Worm (Caenorhabditis elegans) whole organism, midembryonic: ENCODE measurements around the gene gldi-6.

ENCODE experiments used
- cog-1 ChIP-seq: sonication (generic microtip); optimal IDR thresholded peaks from 2 replicates; lab custom pipeline; 2016; ENCODE audit warnings: missing genetic modification characterization, missing compliant biosample characterization
- klf-2 ChIP-seq: fragments of 200-800 bp; sonication (Bioruptor generic); conservative IDR thresholded peaks from 2 replicates; pipeline ENCODE4 v1.3.6; 2022; ENCODE audit warnings: missing genetic modification reagents, missing genetic modification characterization, missing compliant biosample characterization
- med-1 ChIP-seq: sonication (generic microtip); optimal IDR thresholded peaks from 2 replicates; lab custom pipeline; 2017; ENCODE audit warnings: missing genetic modification characterization, mild to moderate bottlenecking, missing compliant biosample characterization, antibody characterized with exemption, missing genetic modification reagents; ENCODE audit not compliant: insufficient read depth
- ref-1 ChIP-seq: fragments of 200-800 bp; sonication (Bioruptor generic); conservative IDR thresholded peaks from 2 replicates; pipeline ENCODE4 v1.3.6; 2022; ENCODE audit warnings: missing genetic modification reagents, missing genetic modification characterization, missing compliant biosample characterization
- tab-1 ChIP-seq: fragments of 200-800 bp; sonication (Bioruptor generic); IDR thresholded peaks from 2 replicates; pipeline ENCODE4 v1.3.6; 2022; ENCODE audit warnings: missing genetic modification characterization, missing compliant biosample characterization
- ztf-23 ChIP-seq: fragments of 200-800 bp; sonication (Bioruptor generic); IDR thresholded peaks from 2 replicates; pipeline ENCODE4 v1.3.6; 2022; ENCODE audit warnings: missing genetic modification reagents, missing genetic modification characterization, missing compliant biosample characterization

ce11 chrII:3422938-3423337, 23.8 kb upstream of the gldi-6 start:
- TF ChIP-seq tab-1 (no peak), ref-1 (no peak), cog-1 (tag; lab: Kevin White, UChicago) (no peak), ztf-23 (GFP tag; lab: Robert Waterston, UW) (no peak), med-1 (GFP tag; lab: Kevin White, UChicago) (no peak), klf-2 (no peak)
